Worm (Caenorhabditis elegans): ENCODE results near the gene morc-1.

- TF ChIP-seq jun-1 (tag; optimal IDR thresholded peaks at IDR 0.05), result no peak
- TF ChIP-seq snpc-4 (tag; optimal IDR thresholded peaks at IDR 0.05), result no peak
- TF ChIP-seq mep-1 (tag; optimal IDR thresholded peaks at IDR 0.05), result no peak
- TF ChIP-seq lsy-2 (tag; optimal IDR thresholded peaks at IDR 0.05), result no peak
- TF ChIP-seq zag-1 (tag; optimal IDR thresholded peaks at IDR 0.05), result no peak
- TF ChIP-seq rnt-1 (tag; optimal IDR thresholded peaks at IDR 0.05), result no peak
- TF ChIP-seq egl-27 (tag; optimal IDR thresholded peaks at IDR 0.05), result no peak
These were observed 25.1 kb downstream of the morc-1 start for ce11 chrIII:5181641-5182040.
